Fruit fly (Drosophila melanogaster) whole organism: ENCODE results near the gene Npc2d.

Source experiments
- CG8478 ChIP-seq: fragments of >200 bp; optimal IDR thresholded peaks from 2 replicates; lab custom pipeline; 2018; ENCODE audit warnings: inconsistent platforms
- Dll ChIP-seq: fragments of >200 bp; optimal IDR thresholded peaks from 2 replicates; lab custom pipeline; 2017
- EcR ChIP-seq, 2 experiments: fragments of >200 bp; optimal IDR thresholded peaks; 2 replicates each; lab custom pipeline; 2017; ENCODE audit warnings: missing biosample characterization in 2 of 2, missing genetic modification characterization in 2 of 2, missing genetic modification reagents in 2 of 2
- pan ChIP-seq: fragments of >200 bp; optimal IDR thresholded peaks from 2 replicates; lab custom pipeline; 2017
- psq ChIP-seq: fragments of >200 bp; optimal IDR thresholded peaks from 2 replicates; lab custom pipeline; 2017
- usp ChIP-seq: fragments of >200 bp; optimal IDR thresholded peaks from 2 replicates; lab custom pipeline; 2017; ENCODE audit warnings: missing biosample characterization, missing genetic modification characterization, mixed read lengths

dm6 chr3R:10048775-10048841 lies 7.3 kb downstream of the Npc2d start, which contains the start of gene CG12811:
- TF ChIP-seq psq (lab: Kevin White, UChicago) (no peak), usp (no peak), pan (lab: Kevin White, UChicago) (no peak), EcR (GFP tag; optimal IDR thresholded peaks at IDR 0.05; lab: Kevin White, UChicago) (no peak), Dll (lab: Kevin White, UChicago) (no peak), CG8478 (lab: Kevin White, UChicago) (no peak)
